Fruit fly (Drosophila melanogaster) S2 (cell line): ENCODE measurements around the gene Bx42.

ENCODE experiments used
- CG8478 ChIP-seq: fragments of >200 bp; optimal IDR thresholded peaks from 2 replicates; lab custom pipeline; 2018
- CTCF ChIP-seq, 2 experiments: fragments of >200 bp; optimal IDR thresholded peaks; 2 replicates each; lab custom pipeline; 2018

Gene Bx42

dm6 chrX:9131523-9131922 is 25.1 kb upstream of the Bx42 start:
- TF ChIP-seq CTCF (optimal IDR thresholded peaks at IDR 0.05; lab: Kevin White, UChicago), result no peak
- no peak for TF ChIP-seq CG8478 (lab: Kevin White, UChicago)

- TF ChIP-seq CG8478 (lab: Kevin White, UChicago), result no peak
- no peak for TF ChIP-seq CTCF (optimal IDR thresholded peaks at IDR 0.05; lab: Kevin White, UChicago)
Measured at dm6 chrX:9130243-9130642, 23.8 kb upstream of the Bx42 start.

- TF ChIP-seq CTCF (optimal IDR thresholded peaks at IDR 0.05; lab: Kevin White, UChicago) (no peak), CG8478 (lab: Kevin White, UChicago) (no peak)
Measured at dm6 chrX:9129436-9129835, 23.0 kb upstream of the Bx42 start.

dm6 chrX:9128012-9128280 is 21.5 kb upstream of the Bx42 start:
- TF ChIP-seq CTCF (optimal IDR thresholded peaks at IDR 0.05; lab: Kevin White, UChicago), result no peak
- no peak for TF ChIP-seq CG8478 (lab: Kevin White, UChicago)

- TF ChIP-seq CG8478 (lab: Kevin White, UChicago) (no peak), CTCF (optimal IDR thresholded peaks at IDR 0.05; lab: Kevin White, UChicago) (no peak)
Measured at dm6 chrX:9127264-9128011, 21.0 kb upstream of the Bx42 start.

dm6 chrX:9122492-9122891 is 16.1 kb upstream of the Bx42 start:
- TF ChIP-seq CTCF (optimal IDR thresholded peaks at IDR 0.05; lab: Kevin White, UChicago), result no peak
- TF ChIP-seq CG8478 (lab: Kevin White, UChicago), result no peak

dm6 chrX:9120828-9121754 is 14.7 kb upstream of the Bx42 start:
- no peak for TF ChIP-seq CTCF (optimal IDR thresholded peaks at IDR 0.05; lab: Kevin White, UChicago)
- no peak for TF ChIP-seq CG8478 (lab: Kevin White, UChicago)

- TF ChIP-seq CTCF (optimal IDR thresholded peaks at IDR 0.05; lab: Kevin White, UChicago) (no peak), CG8478 (lab: Kevin White, UChicago) (no peak)
Measured at dm6 chrX:9119671-9120364, 13.4 kb upstream of the Bx42 start.

dm6 chrX:9118961-9119633 is 12.7 kb upstream of the Bx42 start:
- TF ChIP-seq CG8478 (lab: Kevin White, UChicago) (no peak), CTCF (optimal IDR thresholded peaks at IDR 0.05; lab: Kevin White, UChicago) (no peak)

- no peak for TF ChIP-seq CG8478 (lab: Kevin White, UChicago)
- TF ChIP-seq CTCF (optimal IDR thresholded peaks at IDR 0.05; lab: Kevin White, UChicago), result no peak
Measured at dm6 chrX:9117831-9118230, 11.4 kb upstream of the Bx42 start.

dm6 chrX:9110155-9110909 is 3.9 kb upstream of the Bx42 start:
- TF ChIP-seq CTCF (optimal IDR thresholded peaks at IDR 0.05; lab: Kevin White, UChicago) (no peak), CG8478 (lab: Kevin White, UChicago) (no peak)

- TF ChIP-seq CG8478 (lab: Kevin White, UChicago), result no peak
- TF ChIP-seq CTCF (optimal IDR thresholded peaks at IDR 0.05; lab: Kevin White, UChicago), result no peak
Measured at dm6 chrX:9109072-9109844, 2.9 kb upstream of the Bx42 start.

- TF ChIP-seq CTCF (optimal IDR thresholded peaks at IDR 0.05; lab: Kevin White, UChicago) (no peak), CG8478 (lab: Kevin White, UChicago) (no peak)
Measured at dm6 chrX:9108387-9108786, 2.0 kb upstream of the Bx42 start, which contains the start of gene AP-1gamma. TSS of gene AP-1gamma (plus strand) at chrX:9108691.
